Fruit fly (Drosophila melanogaster) whole organism, embryonic: Measurements from ENCODE around the gene CG15498.

Experiments
- Abd-B ChIP-seq: fragments of 200-800 bp; sonication (Bioruptor generic); optimal IDR thresholded peaks from 2 replicates; lab custom pipeline; 2018; ENCODE audit warnings: missing biosample characterization, mild to moderate bottlenecking, missing genetic modification characterization, moderate library complexity
- CG11093 ChIP-seq: fragments of 200-800 bp; sonication (Bioruptor generic); IDR thresholded peaks from 3 replicates; pipeline ENCODE4 v1.3.6; 2022; ENCODE audit warnings: missing biosample characterization, missing genetic modification characterization
- CG12236 ChIP-seq: fragments of 200-800 bp; sonication (Bioruptor generic); optimal IDR thresholded peaks from 2 replicates; lab custom pipeline; 2016; ENCODE audit warnings: missing biosample characterization, missing genetic modification characterization
- CG12299 ChIP-seq: fragments of 200-800 bp; sonication (Bioruptor generic); optimal IDR thresholded peaks from 2 replicates; lab custom pipeline; 2018; ENCODE audit warnings: missing biosample characterization, mild to moderate bottlenecking, missing genetic modification characterization
- CG14014 ChIP-seq: fragments of 200-800 bp; sonication (Bioruptor generic); IDR thresholded peaks from 2 replicates; pipeline ENCODE4 v1.3.6; 2022; ENCODE audit warnings: missing biosample characterization, missing genetic modification characterization
- CG14965 ChIP-seq: fragments of 200-800 bp; sonication (Bioruptor generic); optimal IDR thresholded peaks from 2 replicates; lab custom pipeline; 2016; ENCODE audit warnings: missing biosample characterization, missing genetic modification characterization, borderline replicate concordance
- CG16813 ChIP-seq: fragments of 200-800 bp; sonication (Bioruptor generic); IDR thresholded peaks from 3 replicates; pipeline ENCODE4 v1.3.6; 2022; ENCODE audit warnings: missing biosample characterization, missing genetic modification characterization; ENCODE audit not compliant: partially characterized antibody
- CG17359 ChIP-seq: fragments of 200-800 bp; sonication (Bioruptor generic); optimal IDR thresholded peaks from 3 replicates; lab custom pipeline; 2018; ENCODE audit warnings: missing biosample characterization, mild to moderate bottlenecking, missing genetic modification characterization, moderate library complexity
- CG17385 ChIP-seq: fragments of 200-800 bp; sonication (Bioruptor generic); optimal IDR thresholded peaks from 3 replicates; lab custom pipeline; 2018; ENCODE audit warnings: missing biosample characterization, mild to moderate bottlenecking, missing genetic modification characterization
- CG17612 ChIP-seq: fragments of 200-800 bp; sonication (Bioruptor generic); IDR thresholded peaks from 2 replicates; pipeline ENCODE4 v1.3.6; 2022; ENCODE audit warnings: missing biosample characterization, missing genetic modification characterization
- CG2712 ChIP-seq: fragments of 200-800 bp; optimal IDR thresholded peaks from 3 replicates; lab custom pipeline; 2019; ENCODE audit warnings: missing biosample characterization, mild to moderate bottlenecking, missing genetic modification characterization, moderate library complexity
- CG30020 ChIP-seq: fragments of 200-800 bp; optimal IDR thresholded peaks from 2 replicates; lab custom pipeline; 2019; ENCODE audit warnings: missing biosample characterization, mild to moderate bottlenecking, missing genetic modification characterization, moderate library complexity
- CG31365 ChIP-seq: fragments of 200-800 bp; sonication (Bioruptor generic); optimal IDR thresholded peaks from 2 replicates; lab custom pipeline; 2018; ENCODE audit warnings: missing biosample characterization, mild to moderate bottlenecking, missing genetic modification characterization
- CG31388 ChIP-seq: fragments of 200-800 bp; sonication (Bioruptor generic); optimal IDR thresholded peaks from 2 replicates; lab custom pipeline; 2016; ENCODE audit warnings: missing biosample characterization, missing genetic modification characterization
- CG3838 ChIP-seq: fragments of 200-800 bp; sonication (Bioruptor generic); optimal IDR thresholded peaks from 3 replicates; lab custom pipeline; 2016; ENCODE audit warnings: missing biosample characterization, missing genetic modification characterization
- CG4820 ChIP-seq: fragments of 200-800 bp; sonication (Bioruptor generic); optimal IDR thresholded peaks from 3 replicates; lab custom pipeline; 2016; ENCODE audit warnings: missing biosample characterization, missing genetic modification characterization
- CG5953 ChIP-seq: fragments of 200-800 bp; sonication (Bioruptor generic); IDR thresholded peaks from 2 replicates; pipeline ENCODE4 v1.3.6; 2022; ENCODE audit warnings: missing biosample characterization, missing genetic modification characterization
- CG7928 ChIP-seq: fragments of 200-800 bp; sonication (Bioruptor generic); optimal IDR thresholded peaks from 2 replicates; lab custom pipeline; 2017; ENCODE audit warnings: missing biosample characterization, mild to moderate bottlenecking, missing genetic modification characterization
- CG7987 ChIP-seq: fragments of 200-800 bp; sonication (Bioruptor generic); optimal IDR thresholded peaks from 2 replicates; lab custom pipeline; 2018; ENCODE audit warnings: missing biosample characterization, mild to moderate bottlenecking, missing genetic modification characterization, moderate library complexity
- D19B ChIP-seq: fragments of 200-800 bp; sonication (Bioruptor generic); optimal IDR thresholded peaks from 2 replicates; lab custom pipeline; 2017; ENCODE audit warnings: missing biosample characterization, mild to moderate bottlenecking, missing genetic modification characterization
- Deaf1 ChIP-seq: fragments of 200-800 bp; optimal IDR thresholded peaks from 3 replicates; lab custom pipeline; 2019; ENCODE audit warnings: missing biosample characterization, mild to moderate bottlenecking, missing genetic modification characterization, moderate library complexity
- HLH54F ChIP-seq: fragments of 200-800 bp; sonication (Bioruptor generic); optimal IDR thresholded peaks from 3 replicates; lab custom pipeline; 2016; ENCODE audit warnings: missing biosample characterization, missing genetic modification characterization
- HLHmδ ChIP-seq: fragments of 200-800 bp; sonication (Bioruptor generic); optimal IDR thresholded peaks from 2 replicates; lab custom pipeline; 2018; ENCODE audit warnings: missing biosample characterization, mild to moderate bottlenecking, missing genetic modification characterization, moderate library complexity
- Hand ChIP-seq: fragments of 200-800 bp; sonication (Bioruptor generic); optimal IDR thresholded peaks from 2 replicates; lab custom pipeline; 2017; ENCODE audit warnings: mild to moderate bottlenecking, missing biosample characterization, missing genetic modification reagents, missing genetic modification characterization
- Hey ChIP-seq: fragments of 200-800 bp; sonication (Bioruptor generic); optimal IDR thresholded peaks from 3 replicates; lab custom pipeline; 2018; ENCODE audit warnings: missing biosample characterization, mild to moderate bottlenecking, missing genetic modification characterization
- Hmr ChIP-seq: fragments of 200-800 bp; sonication (Bioruptor generic); optimal IDR thresholded peaks from 3 replicates; lab custom pipeline; 2017; ENCODE audit warnings: mild to moderate bottlenecking, missing biosample characterization, missing genetic modification reagents, missing genetic modification characterization
- Hr78 ChIP-seq, 2 experiments: fragments of 200-800 bp in 1 of 2; fragments of >200 bp in 1 of 2; sonication (Bioruptor generic) in 1 of 2; optimal IDR thresholded peaks; 2 replicates each; lab custom pipeline; 2017 to 2019; ENCODE audit warnings: missing biosample characterization in 2 of 2, missing genetic modification characterization in 2 of 2, mild to moderate bottlenecking in 1 of 2, moderate library complexity in 1 of 2
- Lhr ChIP-seq: fragments of 200-800 bp; sonication (Bioruptor generic); optimal IDR thresholded peaks from 3 replicates; lab custom pipeline; 2017; ENCODE audit warnings: mild to moderate bottlenecking, missing biosample characterization, missing genetic modification reagents, missing genetic modification characterization
- MBD-R2 ChIP-seq: fragments of 200-800 bp; sonication (Bioruptor generic); IDR thresholded peaks from 2 replicates; pipeline ENCODE4 v1.3.6; 2022; ENCODE audit warnings: missing biosample characterization, missing genetic modification characterization
- NC2α ChIP-seq: fragments of 200-800 bp; sonication (Bioruptor generic); optimal IDR thresholded peaks from 2 replicates; lab custom pipeline; 2016; ENCODE audit warnings: missing biosample characterization, missing genetic modification characterization
- chm ChIP-seq: fragments of 200-800 bp; sonication (Bioruptor generic); IDR thresholded peaks from 2 replicates; pipeline ENCODE4 v1.3.6; 2022; ENCODE audit warnings: missing biosample characterization, missing genetic modification characterization
- dati ChIP-seq: fragments of 200-800 bp; sonication (Bioruptor generic); IDR thresholded peaks from 2 replicates; pipeline ENCODE4 v1.3.6; 2022; ENCODE audit warnings: missing biosample characterization, missing genetic modification characterization
- dysf ChIP-seq: fragments of 200-800 bp; sonication (Bioruptor generic); IDR thresholded peaks from 3 replicates; pipeline ENCODE4 v1.3.6; 2022; ENCODE audit warnings: missing biosample characterization, missing genetic modification characterization
- fd102C ChIP-seq: fragments of 200-800 bp; sonication (Bioruptor generic); optimal IDR thresholded peaks from 2 replicates; lab custom pipeline; 2018; ENCODE audit warnings: missing biosample characterization, mild to moderate bottlenecking, missing genetic modification characterization, moderate library complexity
- gce ChIP-seq: fragments of 200-800 bp; sonication (Bioruptor generic); IDR thresholded peaks from 3 replicates; pipeline ENCODE4 v1.3.6; 2022; ENCODE audit warnings: missing biosample characterization, missing genetic modification characterization
- gem ChIP-seq: fragments of 200-800 bp; sonication (Bioruptor generic); optimal IDR thresholded peaks from 2 replicates; lab custom pipeline; 2019; ENCODE audit warnings: missing biosample characterization, mild to moderate bottlenecking, missing genetic modification characterization, moderate library complexity
- jumu ChIP-seq: fragments of 200-800 bp; sonication (Bioruptor generic); optimal IDR thresholded peaks from 3 replicates; lab custom pipeline; 2016; ENCODE audit warnings: missing biosample characterization, missing genetic modification characterization
- mam ChIP-seq: fragments of 200-800 bp; sonication (Bioruptor generic); optimal IDR thresholded peaks from 3 replicates; lab custom pipeline; 2016; ENCODE audit warnings: missing biosample characterization, missing genetic modification characterization
- mld ChIP-seq: fragments of 200-800 bp; sonication (Bioruptor generic); IDR thresholded peaks from 3 replicates; pipeline ENCODE4 v1.3.6; 2022; ENCODE audit warnings: missing biosample characterization, missing genetic modification characterization; ENCODE audit not compliant: partially characterized antibody
- nmo ChIP-seq: fragments of 200-800 bp; sonication (Bioruptor generic); optimal IDR thresholded peaks from 2 replicates; lab custom pipeline; 2018; ENCODE audit warnings: missing biosample characterization, mild to moderate bottlenecking, missing genetic modification characterization, moderate library complexity
- onecut ChIP-seq: fragments of 200-800 bp; sonication (Bioruptor generic); IDR thresholded peaks from 2 replicates; pipeline ENCODE4 v1.3.6; 2022; ENCODE audit warnings: missing biosample characterization, missing genetic modification characterization
- p53 ChIP-seq: fragments of 200-800 bp; sonication (Bioruptor generic); optimal IDR thresholded peaks from 2 replicates; lab custom pipeline; 2016; ENCODE audit warnings: missing biosample characterization, missing genetic modification characterization
- pb ChIP-seq: fragments of 200-800 bp; sonication (Bioruptor generic); optimal IDR thresholded peaks from 3 replicates; lab custom pipeline; 2016; ENCODE audit warnings: missing biosample characterization, missing genetic modification characterization
- pnt ChIP-seq: fragments of 200-800 bp; sonication (Bioruptor generic); optimal IDR thresholded peaks from 3 replicates; lab custom pipeline; 2016; ENCODE audit warnings: missing biosample characterization, missing genetic modification characterization
- psq ChIP-seq: fragments of 200-800 bp; sonication (Bioruptor generic); optimal IDR thresholded peaks from 2 replicates; lab custom pipeline; 2017; ENCODE audit warnings: missing biosample characterization, missing genetic modification characterization
- ranshi ChIP-seq: fragments of 200-800 bp; sonication (Bioruptor generic); IDR thresholded peaks from 2 replicates; pipeline ENCODE4 v1.3.6; 2022; ENCODE audit warnings: missing biosample characterization, missing genetic modification characterization
- salm ChIP-seq: fragments of 200-800 bp; sonication (Bioruptor generic); optimal IDR thresholded peaks from 2 replicates; lab custom pipeline; 2018; ENCODE audit warnings: missing biosample characterization, mild to moderate bottlenecking, missing genetic modification characterization
- sima ChIP-seq: fragments of 200-800 bp; sonication (Bioruptor generic); optimal IDR thresholded peaks from 2 replicates; lab custom pipeline; 2016; ENCODE audit warnings: missing biosample characterization, missing genetic modification characterization
- tx ChIP-seq: fragments of 200-800 bp; sonication (Bioruptor generic); optimal IDR thresholded peaks from 2 replicates; lab custom pipeline; 2016; ENCODE audit warnings: missing biosample characterization, missing genetic modification characterization
- unc-4 ChIP-seq: fragments of 200-800 bp; sonication (Bioruptor generic); IDR thresholded peaks from 2 replicates; pipeline ENCODE4 v1.3.6; 2022; ENCODE audit warnings: missing biosample characterization, missing genetic modification characterization; ENCODE audit not compliant: partially characterized antibody
- zen ChIP-seq: fragments of 200-800 bp; sonication (Bioruptor generic); optimal IDR thresholded peaks from 3 replicates; lab custom pipeline; 2018; ENCODE audit warnings: missing biosample characterization, mild to moderate bottlenecking, missing genetic modification characterization, moderate library complexity

Gene CG15498

DNA sequence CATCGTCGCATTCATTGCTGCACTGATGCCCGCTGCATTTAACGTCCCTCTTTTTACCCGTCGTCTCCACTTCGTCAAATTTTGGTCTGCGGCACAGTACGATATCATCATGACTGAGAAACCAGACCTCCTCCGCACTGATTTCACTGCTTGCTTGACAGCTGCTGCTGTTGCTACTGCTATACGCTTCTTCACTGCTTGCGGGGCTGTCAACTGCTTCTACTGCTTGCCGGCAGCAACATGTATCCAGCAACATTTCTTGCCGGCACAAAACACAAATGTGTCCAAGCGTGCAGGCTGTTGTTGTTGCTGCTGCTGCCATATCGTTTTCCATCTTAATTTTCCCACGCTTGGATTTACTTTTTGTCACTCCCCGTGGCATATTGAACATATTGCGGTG is 11.1 kb upstream of the CG15498 start (continued):
- no peak for TF ChIP-seq pnt (GFP tag; lab: Kevin White, UChicago)
- TF ChIP-seq Hey (tag; lab: Kevin White, UChicago): no peak
- TF ChIP-seq tx (GFP tag; lab: Kevin White, UChicago): peak; percentile 34
- peak; percentile 100 for TF ChIP-seq CG31365 (tag; lab: Kevin White, UChicago)
- TF ChIP-seq CG17612: no peak
- no peak for TF ChIP-seq Hand (GFP tag; lab: Kevin White, UChicago)
- TF ChIP-seq CG11093: no peak
- no peak for TF ChIP-seq dati (GFP tag; lab: Robert Waterston, UW)
- no peak for TF ChIP-seq NC2α (GFP tag; lab: Kevin White, UChicago)
- no peak for TF ChIP-seq gce (GFP tag; lab: Robert Waterston, UW)
- no peak for TF ChIP-seq psq
- TF ChIP-seq HLH54F (GFP tag; lab: Kevin White, UChicago): no peak
- no peak for TF ChIP-seq CG3838 (GFP tag; lab: Kevin White, UChicago)
- peak; percentile 12 for TF ChIP-seq mam (GFP tag; lab: Kevin White, UChicago)
- no peak for TF ChIP-seq nmo (GFP tag; lab: Kevin White, UChicago)
- TF ChIP-seq CG31388 (GFP tag; lab: Kevin White, UChicago): no peak
- TF ChIP-seq jumu (GFP tag; lab: Kevin White, UChicago): peak; percentile 32
- no peak for TF ChIP-seq zen
- TF ChIP-seq Abd-B (GFP tag; lab: Kevin White, UChicago): no peak
- TF ChIP-seq Lhr (GFP tag; lab: Kevin White, UChicago): peak; percentile 15
- peak; percentile 13 for TF ChIP-seq salm (tag; lab: Kevin White, UChicago)
- TF ChIP-seq CG17359 (tag; lab: Kevin White, UChicago): no peak
- TF ChIP-seq fd102C (GFP tag; lab: Kevin White, UChicago): no peak
- TF ChIP-seq CG14965 (GFP tag; lab: Kevin White, UChicago): no peak
- TF ChIP-seq CG2712 (tag; lab: Kevin White, UChicago): no peak
- TF ChIP-seq dysf (GFP tag; lab: Robert Waterston, UW): peak; percentile 25; the same call in 1 of the 3 replicates
- 0 out of 2 replicates have a peak, but pooled peaks have one; percentile 10 for TF ChIP-seq CG5953 (GFP tag; lab: Robert Waterston, UW)
- peak; percentile 49; the same call in 2 of the 3 replicates for TF ChIP-seq CG16813 (GFP tag; lab: Robert Waterston, UW)
- peak; percentile 58 for TF ChIP-seq CG7987 (GFP tag; lab: Kevin White, UChicago)
- TF ChIP-seq CG17385 (GFP tag; lab: Kevin White, UChicago): no peak
- peak; percentile 12 for TF ChIP-seq pb
- TF ChIP-seq CG30020: no peak
- no peak for TF ChIP-seq Hmr (GFP tag; lab: Kevin White, UChicago)
- no peak for TF ChIP-seq HLHmδ
- TF ChIP-seq sima (GFP tag; lab: Kevin White, UChicago): no peak
- TF ChIP-seq onecut (GFP tag; lab: Robert Waterston, UW): no peak
- no peak for TF ChIP-seq CG7928 (GFP tag; lab: Kevin White, UChicago)
- TF ChIP-seq CG12299: no peak
- peak; percentile 42; the same call in 1 of the 2 replicates for TF ChIP-seq ranshi (GFP tag; lab: Robert Waterston, UW)
- peak in 1 of 2 experiments; percentile 58 for TF ChIP-seq Hr78 (GFP tag; optimal IDR thresholded peaks at IDR 0.05; lab: Kevin White, UChicago)
- no peak for TF ChIP-seq D19B
- TF ChIP-seq CG14014 (GFP tag; lab: Robert Waterston, UW): peak; percentile 23; the same call in 1 of the 2 replicates
- TF ChIP-seq mld (GFP tag; lab: Robert Waterston, UW): no peak
- TF ChIP-seq CG12236 (GFP tag; lab: Kevin White, UChicago): no peak
- no peak; the same call in 1 of the 2 replicates for TF ChIP-seq unc-4
- TF ChIP-seq p53 (GFP tag; lab: Kevin White, UChicago): peak; percentile 68
- TF ChIP-seq MBD-R2: peak; percentile 77
- peak; percentile 59 for TF ChIP-seq chm (GFP tag; lab: Robert Waterston, UW)
- TF ChIP-seq gem: no peak
- TF ChIP-seq Deaf1 (tag; lab: Kevin White, UChicago): no peak
- TF ChIP-seq CG4820 (GFP tag; lab: Kevin White, UChicago): no peak
